Fruit fly (Drosophila melanogaster) whole organism, embryonic: ENCODE measurements around the gene CG15818.

Source experiments
- Abd-B ChIP-seq: fragments of 200-800 bp; sonication (Bioruptor generic); optimal IDR thresholded peaks from 2 replicates; lab custom pipeline; 2018; ENCODE audit warnings: missing biosample characterization, mild to moderate bottlenecking, missing genetic modification characterization, moderate library complexity
- Antp ChIP-seq: fragments of 200-800 bp; sonication (Bioruptor generic); optimal IDR thresholded peaks from 3 replicates; lab custom pipeline; 2016; ENCODE audit warnings: missing biosample characterization, missing genetic modification characterization
- BEAF-32 ChIP-seq: fragments of 200-800 bp; sonication (Bioruptor generic); optimal IDR thresholded peaks from 3 replicates; lab custom pipeline; 2017; ENCODE audit warnings: missing biosample characterization, missing genetic modification characterization, mild to moderate bottlenecking, moderate library complexity, missing genetic modification reagents
- Blimp-1 ChIP-seq: fragments of 200-800 bp; sonication (Bioruptor generic); optimal IDR thresholded peaks from 3 replicates; lab custom pipeline; 2018; ENCODE audit warnings: missing biosample characterization, missing genetic modification characterization, mild to moderate bottlenecking, moderate library complexity, missing genetic modification reagents
- CG10274 ChIP-seq: fragments of 200-800 bp; sonication (Bioruptor generic); optimal IDR thresholded peaks from 3 replicates; lab custom pipeline; 2017; ENCODE audit warnings: missing biosample characterization, mild to moderate bottlenecking, missing genetic modification characterization
- CG12104 ChIP-seq: fragments of 200-800 bp; sonication (Bioruptor generic); optimal IDR thresholded peaks from 3 replicates; lab custom pipeline; 2016; ENCODE audit warnings: missing biosample characterization, missing genetic modification characterization
- CG12942 ChIP-seq: fragments of 200-800 bp; sonication (Bioruptor generic); optimal IDR thresholded peaks from 3 replicates; lab custom pipeline; 2016; ENCODE audit warnings: missing biosample characterization, missing genetic modification characterization
- CG13894 ChIP-seq: fragments of 200-800 bp; sonication (Bioruptor generic); optimal IDR thresholded peaks from 3 replicates; lab custom pipeline; 2018; ENCODE audit warnings: missing biosample characterization, mild to moderate bottlenecking, missing genetic modification characterization, moderate library complexity
- CG15514 ChIP-seq: fragments of 200-800 bp; sonication (Bioruptor generic); optimal IDR thresholded peaks from 3 replicates; lab custom pipeline; 2017; ENCODE audit warnings: missing biosample characterization, missing genetic modification characterization, mild to moderate bottlenecking, moderate library complexity, missing genetic modification reagents
- CG15696 ChIP-seq: fragments of 200-800 bp; sonication (Bioruptor generic); optimal IDR thresholded peaks from 2 replicates; lab custom pipeline; 2019; ENCODE audit warnings: missing biosample characterization, mild to moderate bottlenecking, missing genetic modification characterization, moderate library complexity
- CG16779 ChIP-seq: fragments of 200-800 bp; sonication (Bioruptor generic); IDR thresholded peaks from 2 replicates; pipeline ENCODE4 v1.3.6; 2022; ENCODE audit warnings: missing biosample characterization, missing genetic modification characterization
- CG16815 ChIP-seq: fragments of 200-800 bp; sonication (Bioruptor generic); optimal IDR thresholded peaks from 3 replicates; lab custom pipeline; 2017; ENCODE audit warnings: missing biosample characterization, mild to moderate bottlenecking, missing genetic modification characterization
- CG34422 ChIP-seq: fragments of 200-800 bp; sonication (Bioruptor generic); IDR thresholded peaks from 3 replicates; pipeline ENCODE4 v1.3.6; 2022; ENCODE audit warnings: missing biosample characterization, missing genetic modification characterization
- CG42726 ChIP-seq: fragments of 200-800 bp; sonication (Bioruptor generic); IDR thresholded peaks from 2 replicates; pipeline ENCODE4 v1.3.6; 2022; ENCODE audit warnings: missing biosample characterization, missing genetic modification characterization; ENCODE audit not compliant: partially characterized antibody
- CG4820 ChIP-seq: fragments of 200-800 bp; sonication (Bioruptor generic); optimal IDR thresholded peaks from 3 replicates; lab custom pipeline; 2016; ENCODE audit warnings: missing biosample characterization, missing genetic modification characterization
- CG4854 ChIP-seq: fragments of 200-800 bp; sonication (Bioruptor generic); optimal IDR thresholded peaks from 2 replicates; lab custom pipeline; 2016; ENCODE audit warnings: missing biosample characterization, missing genetic modification characterization, inconsistent platforms
- CG6689 ChIP-seq: fragments of 200-800 bp; sonication (Bioruptor generic); IDR thresholded peaks from 2 replicates; pipeline ENCODE4 v1.3.6; 2022; ENCODE audit warnings: missing biosample characterization, missing genetic modification characterization
- CG6791 ChIP-seq: fragments of 200-800 bp; sonication (Bioruptor generic); IDR thresholded peaks from 3 replicates; pipeline ENCODE4 v1.3.6; 2022; ENCODE audit warnings: missing biosample characterization, missing genetic modification characterization; ENCODE audit not compliant: partially characterized antibody
- CG7357 ChIP-seq: fragments of 200-800 bp; sonication (Bioruptor generic); IDR thresholded peaks from 3 replicates; pipeline ENCODE4 v1.3.6; 2022; ENCODE audit warnings: missing biosample characterization, missing genetic modification characterization
- CG7372 ChIP-seq: fragments of 200-800 bp; sonication (Bioruptor generic); IDR thresholded peaks from 2 replicates; pipeline ENCODE4 v1.3.6; 2022; ENCODE audit warnings: missing biosample characterization, missing genetic modification characterization
- CG7928 ChIP-seq: fragments of 200-800 bp; sonication (Bioruptor generic); optimal IDR thresholded peaks from 2 replicates; lab custom pipeline; 2017; ENCODE audit warnings: missing biosample characterization, mild to moderate bottlenecking, missing genetic modification characterization
- CG8944 ChIP-seq: fragments of 200-800 bp; sonication (Bioruptor generic); optimal IDR thresholded peaks from 3 replicates; lab custom pipeline; 2016; ENCODE audit warnings: missing biosample characterization, missing genetic modification characterization
- CG9609 ChIP-seq: fragments of 200-800 bp; sonication (Bioruptor generic); optimal IDR thresholded peaks from 3 replicates; lab custom pipeline; 2016; ENCODE audit warnings: missing biosample characterization, missing genetic modification characterization
- ERR ChIP-seq: fragments of 200-800 bp; sonication (Bioruptor generic); optimal IDR thresholded peaks from 2 replicates; lab custom pipeline; 2016; ENCODE audit warnings: missing biosample characterization, missing genetic modification characterization
- Mad ChIP-seq: fragments of 200-800 bp; sonication (Bioruptor generic); optimal IDR thresholded peaks from 2 replicates; lab custom pipeline; 2016; ENCODE audit warnings: missing biosample characterization, missing genetic modification characterization
- Mrtf ChIP-seq: fragments of 200-800 bp; sonication (Bioruptor generic); IDR thresholded peaks from 3 replicates; pipeline ENCODE4 v1.3.6; 2022; ENCODE audit warnings: missing biosample characterization, missing genetic modification characterization
- Ptx1 ChIP-seq: fragments of 200-800 bp; sonication (Bioruptor generic); IDR thresholded peaks from 2 replicates; pipeline ENCODE4 v1.3.6; 2022; ENCODE audit warnings: missing biosample characterization, missing genetic modification characterization
- Taf1 ChIP-seq: fragments of 200-800 bp; sonication (Bioruptor generic); IDR thresholded peaks from 2 replicates; pipeline ENCODE4 v1.3.6; 2022; ENCODE audit warnings: missing biosample characterization, missing genetic modification characterization
- ash1 ChIP-seq: fragments of 200-800 bp; sonication (Bioruptor generic); optimal IDR thresholded peaks from 2 replicates; lab custom pipeline; 2018; ENCODE audit warnings: missing biosample characterization, mild to moderate bottlenecking, missing genetic modification characterization
- ato ChIP-seq: fragments of 200-800 bp; sonication (Bioruptor generic); IDR thresholded peaks from 2 replicates; pipeline ENCODE4 v1.3.6; 2022; ENCODE audit warnings: missing biosample characterization, missing genetic modification characterization; ENCODE audit not compliant: partially characterized antibody
- cwo ChIP-seq: fragments of 200-800 bp; sonication (Bioruptor generic); optimal IDR thresholded peaks from 3 replicates; lab custom pipeline; 2017; ENCODE audit warnings: missing biosample characterization, missing genetic modification characterization, mild to moderate bottlenecking, moderate library complexity, missing genetic modification reagents
- eve ChIP-seq, 2 experiments: fragments of >200 bp; optimal IDR thresholded peaks; 2 replicates each; lab custom pipeline; 2017; ENCODE audit warnings: missing biosample characterization in 2 of 2, missing genetic modification characterization in 2 of 2
- hb ChIP-seq: fragments of 200-800 bp; sonication (Bioruptor generic); IDR thresholded peaks from 3 replicates; pipeline ENCODE4 v1.3.6; 2022; ENCODE audit warnings: missing biosample characterization, missing genetic modification characterization; ENCODE audit not compliant: partially characterized antibody
- mam ChIP-seq: fragments of 200-800 bp; sonication (Bioruptor generic); optimal IDR thresholded peaks from 3 replicates; lab custom pipeline; 2016; ENCODE audit warnings: missing biosample characterization, missing genetic modification characterization
- nerfin-2 ChIP-seq: fragments of 200-800 bp; sonication (Bioruptor generic); IDR thresholded peaks from 2 replicates; pipeline ENCODE4 v1.3.6; 2022; ENCODE audit warnings: missing biosample characterization, missing genetic modification characterization; ENCODE audit not compliant: partially characterized antibody
- peb ChIP-seq: fragments of 200-800 bp; sonication (Bioruptor generic); IDR thresholded peaks from 2 replicates; pipeline ENCODE4 v1.3.6; 2022; ENCODE audit warnings: missing biosample characterization, missing genetic modification characterization
- pfk ChIP-seq: fragments of 200-800 bp; sonication (Bioruptor generic); optimal IDR thresholded peaks from 2 replicates; lab custom pipeline; 2018; ENCODE audit warnings: missing biosample characterization, mild to moderate bottlenecking, missing genetic modification characterization, moderate library complexity
- pita ChIP-seq: fragments of 200-800 bp; sonication (Bioruptor generic); optimal IDR thresholded peaks from 2 replicates; lab custom pipeline; 2017; ENCODE audit warnings: missing biosample characterization, mild to moderate bottlenecking, missing genetic modification characterization
- pzg ChIP-seq: fragments of 200-800 bp; sonication (Bioruptor generic); optimal IDR thresholded peaks from 3 replicates; lab custom pipeline; 2018; ENCODE audit warnings: missing biosample characterization, mild to moderate bottlenecking, missing genetic modification characterization, moderate library complexity
- ro ChIP-seq: fragments of 200-800 bp; sonication (Bioruptor generic); IDR thresholded peaks from 2 replicates; pipeline ENCODE4 v1.3.6; 2022; ENCODE audit warnings: missing biosample characterization, missing genetic modification characterization
- salm ChIP-seq: fragments of 200-800 bp; sonication (Bioruptor generic); optimal IDR thresholded peaks from 2 replicates; lab custom pipeline; 2018; ENCODE audit warnings: missing biosample characterization, mild to moderate bottlenecking, missing genetic modification characterization
- slbo ChIP-seq: fragments of 200-800 bp; sonication (Bioruptor generic); IDR thresholded peaks from 2 replicates; pipeline ENCODE4 v1.3.6; 2022; ENCODE audit warnings: missing biosample characterization, missing genetic modification characterization
- tna ChIP-seq: fragments of 200-800 bp; sonication (Bioruptor generic); IDR thresholded peaks from 2 replicates; pipeline ENCODE4 v1.3.6; 2022; ENCODE audit warnings: missing biosample characterization, missing genetic modification characterization; ENCODE audit not compliant: partially characterized antibody
- trh ChIP-seq: fragments of 200-800 bp; sonication (Bioruptor generic); optimal IDR thresholded peaks from 2 replicates; lab custom pipeline; 2016; ENCODE audit warnings: missing biosample characterization, missing genetic modification characterization
- twi ChIP-seq: fragments of 200-800 bp; optimal IDR thresholded peaks from 2 replicates; lab custom pipeline; 2019; ENCODE audit warnings: missing biosample characterization, mild to moderate bottlenecking, missing genetic modification characterization, moderate library complexity
- unpg ChIP-seq: fragments of 200-800 bp; sonication (Bioruptor generic); optimal IDR thresholded peaks from 3 replicates; lab custom pipeline; 2018; ENCODE audit warnings: missing biosample characterization, mild to moderate bottlenecking, missing genetic modification characterization, moderate library complexity
- vvl ChIP-seq: fragments of 200-800 bp; sonication (Bioruptor generic); IDR thresholded peaks from 2 replicates; pipeline ENCODE4 v1.3.6; 2022; ENCODE audit warnings: missing biosample characterization, missing genetic modification characterization
- zf30C ChIP-seq: fragments of 200-800 bp; sonication (Bioruptor generic); optimal IDR thresholded peaks from 3 replicates; lab custom pipeline; 2018; ENCODE audit warnings: missing biosample characterization, mild to moderate bottlenecking, missing genetic modification characterization

Gene CG15818

dm6 chr2L:7426326-7427066 is 15.8 kb downstream of the CG15818 start, which contains the start of gene muc (continued):
- peak; percentile 20 for TF ChIP-seq CG4820
- no peak for TF ChIP-seq salm (tag; lab: Kevin White, UChicago)
- TF ChIP-seq Blimp-1, result peak; percentile 21
- TF ChIP-seq CG8944 (GFP tag; lab: Kevin White, UChicago), result peak; percentile 19
- 0 out of 2 replicates have a peak, but pooled peaks have one; percentile 18 for TF ChIP-seq CG7372 (GFP tag; lab: Robert Waterston, UW)
- no peak; the same call in 2 of the 3 replicates for TF ChIP-seq Mrtf (GFP tag; lab: Robert Waterston, UW)
- peak; percentile 40 for TF ChIP-seq CG6689
- no peak for TF ChIP-seq zf30C (GFP tag; lab: Kevin White, UChicago)
- TF ChIP-seq CG10274, result no peak
- TF ChIP-seq ro (GFP tag; lab: Robert Waterston, UW), result no peak
- TF ChIP-seq CG6791, result peak; percentile 74
- TF ChIP-seq ERR (GFP tag; lab: Kevin White, UChicago), result no peak
- TF ChIP-seq pzg (GFP tag; lab: Kevin White, UChicago), result peak; percentile 63
- TF ChIP-seq CG15514 (GFP tag; lab: Kevin White, UChicago), result peak; percentile 42
- peak; percentile 40 for TF ChIP-seq Mad
- TF ChIP-seq hb (GFP tag; lab: Robert Waterston, UW), result peak; percentile 22; the same call in 1 of the 3 replicates
- peak; percentile 48 for TF ChIP-seq CG12942 (GFP tag; lab: Kevin White, UChicago)
- TF ChIP-seq Abd-B (GFP tag; lab: Kevin White, UChicago), result peak; percentile 33
- peak; percentile 63 for TF ChIP-seq CG13894
- TF ChIP-seq CG7928, result peak; percentile 13
- peak; percentile 38 for TF ChIP-seq CG9609 (GFP tag; lab: Kevin White, UChicago)
- peak; percentile 26 for TF ChIP-seq nerfin-2 (GFP tag; lab: Robert Waterston, UW)
- peak; percentile 52 for TF ChIP-seq mam
- TF ChIP-seq CG7357 (GFP tag; lab: Robert Waterston, UW), result peak; percentile 95
- no peak for TF ChIP-seq Taf1 (GFP tag; lab: Robert Waterston, UW)
- TF ChIP-seq CG12104 (GFP tag; lab: Kevin White, UChicago), result peak; percentile 30
- no peak for TF ChIP-seq twi (tag; lab: Kevin White, UChicago)
- no peak for TF ChIP-seq pfk
- TF ChIP-seq vvl (GFP tag; lab: Robert Waterston, UW), result peak; percentile 60
- peak; percentile 4 for TF ChIP-seq CG16815
- peak; percentile 86 for TF ChIP-seq BEAF-32 (GFP tag; lab: Kevin White, UChicago)
- TF ChIP-seq CG15696 (tag; lab: Kevin White, UChicago), result peak; percentile 26
- no peak for TF ChIP-seq ash1 (GFP tag; lab: Kevin White, UChicago)
- peak in 1 of 2 experiments; percentile 39 for TF ChIP-seq eve (GFP tag; optimal IDR thresholded peaks at IDR 0.05; lab: Kevin White, UChicago)
- TF ChIP-seq Ptx1 (GFP tag; lab: Robert Waterston, UW), result peak; percentile 27; the same call in 1 of the 2 replicates
- TF ChIP-seq ato (GFP tag; lab: Robert Waterston, UW), result no peak
- no peak for TF ChIP-seq cwo (GFP tag; lab: Kevin White, UChicago)
- peak; percentile 60; the same call in 1 of the 2 replicates for TF ChIP-seq slbo (GFP tag; lab: Robert Waterston, UW)
- peak; percentile 8; the same call in 1 of the 3 replicates for TF ChIP-seq CG34422 (GFP tag; lab: Robert Waterston, UW)
- peak; percentile 46 for TF ChIP-seq Antp
- TF ChIP-seq CG4854 (GFP tag; lab: Kevin White, UChicago), result no peak
- no peak for TF ChIP-seq trh
- peak; percentile 60 for TF ChIP-seq CG42726
- TF ChIP-seq tna (GFP tag; lab: Robert Waterston, UW), result no peak
- peak; percentile 44 for TF ChIP-seq unpg (GFP tag; lab: Kevin White, UChicago)
- no peak for TF ChIP-seq peb
- no peak for TF ChIP-seq pita (GFP tag; lab: Kevin White, UChicago)
- TF ChIP-seq CG16779 (GFP tag; lab: Robert Waterston, UW), result no peak
